Worm (Caenorhabditis elegans) whole organism, L3 larva: ENCODE data around the gene C43H6.12.

Source experiments
- R02D3.7 ChIP-seq: fragments of 150-350 bp; optimal IDR thresholded peaks from 2 replicates; lab custom pipeline; 2014; ENCODE audit warnings: missing biosample characterization, missing genetic modification characterization
- ZK546.5 ChIP-seq: sonication (generic microtip); optimal IDR thresholded peaks from 2 replicates; lab custom pipeline; 2017; ENCODE audit warnings: missing biosample characterization, missing genetic modification characterization
- egl-27 ChIP-seq: sonication (generic microtip); optimal IDR thresholded peaks from 4 replicates; lab custom pipeline; 2017; ENCODE audit warnings: missing biosample characterization, missing genetic modification reagents, missing genetic modification characterization
- elt-1 ChIP-seq: fragments of 150-350 bp; optimal IDR thresholded peaks from 2 replicates; lab custom pipeline; 2014; ENCODE audit warnings: missing biosample characterization, missing genetic modification characterization
- nhr-11 ChIP-seq: fragments of 150-350 bp; optimal IDR thresholded peaks from 2 replicates; lab custom pipeline; 2014; ENCODE audit warnings: missing biosample characterization, missing genetic modification characterization
- nhr-12 ChIP-seq: fragments of 150-350 bp; optimal IDR thresholded peaks from 2 replicates; lab custom pipeline; 2014; ENCODE audit warnings: missing biosample characterization, missing genetic modification characterization
- nhr-25 ChIP-seq: sonication (generic microtip); optimal IDR thresholded peaks from 2 replicates; lab custom pipeline; 2017; ENCODE audit warnings: missing biosample characterization, missing genetic modification characterization
- nhr-76 ChIP-seq: fragments of 150-350 bp; sonication (generic microtip); optimal IDR thresholded peaks from 5 replicates; lab custom pipeline; 2014; ENCODE audit warnings: missing biosample characterization, missing genetic modification characterization
- skn-1 ChIP-seq: fragments of 150-350 bp; optimal IDR thresholded peaks from 2 replicates; lab custom pipeline; 2014; ENCODE audit warnings: missing biosample characterization, missing genetic modification characterization
- unc-39 ChIP-seq: sonication (generic microtip); optimal IDR thresholded peaks from 4 replicates; lab custom pipeline; 2017; ENCODE audit warnings: missing biosample characterization, missing genetic modification characterization
- unc-62 ChIP-seq: fragments of 150-350 bp; sonication (generic microtip); optimal IDR thresholded peaks from 4 replicates; lab custom pipeline; 2014; ENCODE audit warnings: missing biosample characterization, missing genetic modification reagents, missing genetic modification characterization

- TF ChIP-seq R02D3.7 (tag; lab: Kevin White, UChicago) (no peak), nhr-25 (tag; lab: Kevin White, UChicago) (no peak), nhr-76 (no peak), unc-62 (no peak), ZK546.5 (no peak), egl-27 (tag; lab: Kevin White, UChicago) (no peak), skn-1 (tag; lab: Kevin White, UChicago) (no peak), elt-1 (tag; lab: Kevin White, UChicago) (no peak), nhr-11 (tag; lab: Kevin White, UChicago) (no peak), unc-39 (tag; lab: Kevin White, UChicago) (no peak), nhr-12 (tag; lab: Kevin White, UChicago) (no peak)
Measured at ce11 chrX:2443304-2443703, 33.9 kb downstream of the C43H6.12 start, which contains the start of gene T07D1.3.
